Worm (Caenorhabditis elegans) whole organism, midembryonic: ENCODE measurements around the gene cest-6.

Source experiments
- T22C8.4 ChIP-seq: fragments of 200-800 bp; sonication (Bioruptor generic); IDR thresholded peaks from 2 replicates; pipeline ENCODE4 v1.3.6; 2022; ENCODE audit warnings: missing genetic modification characterization, missing compliant biosample characterization
- cog-1 ChIP-seq: sonication (generic microtip); optimal IDR thresholded peaks from 2 replicates; lab custom pipeline; 2016; ENCODE audit warnings: missing genetic modification characterization, missing compliant biosample characterization
- flt-1 ChIP-seq: fragments of 200-800 bp; sonication (Bioruptor generic); IDR thresholded peaks from 2 replicates; pipeline ENCODE4 v1.3.6; 2022; ENCODE audit warnings: missing genetic modification characterization, missing compliant biosample characterization
- klf-2 ChIP-seq: fragments of 200-800 bp; sonication (Bioruptor generic); conservative IDR thresholded peaks from 2 replicates; pipeline ENCODE4 v1.3.6; 2022; ENCODE audit warnings: missing genetic modification reagents, missing genetic modification characterization, missing compliant biosample characterization
- med-1 ChIP-seq: sonication (generic microtip); optimal IDR thresholded peaks from 2 replicates; lab custom pipeline; 2017; ENCODE audit warnings: missing genetic modification characterization, mild to moderate bottlenecking, missing compliant biosample characterization, antibody characterized with exemption, missing genetic modification reagents; ENCODE audit not compliant: insufficient read depth
- ref-1 ChIP-seq: fragments of 200-800 bp; sonication (Bioruptor generic); conservative IDR thresholded peaks from 2 replicates; pipeline ENCODE4 v1.3.6; 2022; ENCODE audit warnings: missing genetic modification reagents, missing genetic modification characterization, missing compliant biosample characterization
- tab-1 ChIP-seq: fragments of 200-800 bp; sonication (Bioruptor generic); IDR thresholded peaks from 2 replicates; pipeline ENCODE4 v1.3.6; 2022; ENCODE audit warnings: missing genetic modification characterization, missing compliant biosample characterization
- ztf-23 ChIP-seq: fragments of 200-800 bp; sonication (Bioruptor generic); IDR thresholded peaks from 2 replicates; pipeline ENCODE4 v1.3.6; 2022; ENCODE audit warnings: missing genetic modification reagents, missing genetic modification characterization, missing compliant biosample characterization
- ztf-29 ChIP-seq: fragments of 200-800 bp; sonication (Bioruptor generic); IDR thresholded peaks from 2 replicates; pipeline ENCODE4 v1.3.6; 2022; ENCODE audit warnings: missing genetic modification reagents, missing genetic modification characterization, missing compliant biosample characterization

- no peak for TF ChIP-seq flt-1
- no peak for TF ChIP-seq med-1 (GFP tag; lab: Kevin White, UChicago)
- no peak for TF ChIP-seq ztf-29 (GFP tag; lab: Robert Waterston, UW)
- TF ChIP-seq klf-2 (GFP tag; lab: Robert Waterston, UW) = no peak
- TF ChIP-seq T22C8.4 (GFP tag; lab: Robert Waterston, UW) = no peak
- no peak for TF ChIP-seq ztf-23 (GFP tag; lab: Robert Waterston, UW)
- TF ChIP-seq tab-1 (GFP tag; lab: Robert Waterston, UW) = no peak
- TF ChIP-seq cog-1 (tag; lab: Kevin White, UChicago) = no peak
- no peak for TF ChIP-seq ref-1 (GFP tag; lab: Robert Waterston, UW)
Measured at ce11 chrIV:6957341-6957740, 29.0 kb upstream of the cest-6 start, which contains the start of gene jnk-1.
